Worm (Caenorhabditis elegans): ENCODE measurements around the gene Y75B8A.44.

DNA sequence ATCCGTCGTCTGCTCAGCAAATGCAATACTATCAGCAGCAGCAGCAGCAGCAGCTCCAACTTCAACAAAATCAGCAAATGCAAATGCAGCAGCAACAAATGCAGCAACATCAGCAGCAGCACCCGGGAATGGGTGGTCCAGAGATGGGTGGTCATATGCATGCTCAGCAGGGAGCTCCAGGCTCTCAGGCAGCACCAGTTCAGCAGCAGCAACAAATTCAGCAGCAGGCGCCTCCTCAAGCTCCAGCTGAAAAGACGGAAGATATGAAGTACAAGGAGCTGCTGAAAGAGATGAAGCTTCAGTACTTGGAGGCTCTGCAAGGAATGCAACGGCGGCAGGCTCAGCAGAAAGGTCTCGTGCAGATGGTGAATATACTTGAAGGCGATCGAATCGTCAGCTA is 27.3 kb upstream of the Y75B8A.44 start:
- no peak for TF ChIP-seq flt-1 (GFP tag; IDR thresholded peaks at IDR 0.05)
- no peak for TF ChIP-seq ama-1 (optimal IDR thresholded peaks at IDR 0.05)

Measured in whole organism, early embryonic.